Fruit fly (Drosophila melanogaster): Measurements from ENCODE around the gene CG4502.

The CG4502 gene

DNA sequence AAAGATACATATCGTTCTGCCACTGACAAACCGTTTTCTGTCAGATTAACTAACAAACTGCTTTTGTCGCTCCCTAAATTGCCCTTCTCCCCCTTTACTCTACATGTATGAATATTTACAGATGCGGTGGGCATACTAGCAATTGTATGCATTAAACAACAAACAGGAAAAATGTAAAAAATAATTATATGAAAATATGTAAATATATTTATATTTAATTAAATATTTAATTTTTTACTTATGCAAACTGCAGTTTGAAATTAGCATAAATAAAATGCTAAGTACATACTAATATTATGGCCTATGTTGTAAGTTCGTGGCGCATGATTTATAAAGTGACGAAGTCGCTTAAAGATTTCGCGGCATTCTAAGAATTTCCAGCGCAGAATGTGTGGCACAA is 53.3 kb downstream of the CG4502 start (continued):
- TF ChIP-seq Dip3 (GFP tag; optimal IDR thresholded peaks at IDR 0.05), result no peak
- TF ChIP-seq az2 (GFP tag; optimal IDR thresholded peaks at IDR 0.05), result peak; percentile 18
- no peak for TF ChIP-seq CG14667 (GFP tag; IDR thresholded peaks at IDR 0.05)
- TF ChIP-seq Doc3 (GFP tag; IDR thresholded peaks at IDR 0.05; ENCODE audit: partially characterized antibody), result no peak
- no peak for TF ChIP-seq CG1603 (tag; optimal IDR thresholded peaks at IDR 0.05)
- no peak for TF ChIP-seq vnd (GFP tag; IDR thresholded peaks at IDR 0.05; ENCODE audit: partially characterized antibody)
- TF ChIP-seq Asciz (GFP tag; optimal IDR thresholded peaks at IDR 0.05), result peak; percentile 7
- no peak for TF ChIP-seq CG18599 (GFP tag; optimal IDR thresholded peaks at IDR 0.05)
- TF ChIP-seq hkb (optimal IDR thresholded peaks at IDR 0.05), result no peak
- TF ChIP-seq hkb (GFP tag; IDR thresholded peaks at IDR 0.05), result peak; percentile 61; the same call in 1 of the 2 replicates
- peak; percentile 27 for TF ChIP-seq Vsx1 (GFP tag; optimal IDR thresholded peaks at IDR 0.05)
- no peak for TF ChIP-seq CG8281 (tag; optimal IDR thresholded peaks at IDR 0.05)
- no peak for TF ChIP-seq CG12744 (GFP tag; optimal IDR thresholded peaks at IDR 0.05)
- TF ChIP-seq pb (GFP tag; optimal IDR thresholded peaks at IDR 0.05), result no peak
- no peak for TF ChIP-seq Sry-β (GFP tag; optimal IDR thresholded peaks at IDR 0.05)
- TF ChIP-seq CG4820 (GFP tag; optimal IDR thresholded peaks at IDR 0.05), result peak; percentile 22
- no peak for TF ChIP-seq C15 (GFP tag; IDR thresholded peaks at IDR 0.05)
- no peak for TF ChIP-seq YL-1 (GFP tag; optimal IDR thresholded peaks at IDR 0.05)
- peak; percentile 20 for TF ChIP-seq Med (GFP tag)
- TF ChIP-seq psq (GFP tag; optimal IDR thresholded peaks at IDR 0.05), result no peak
- TF ChIP-seq wek (GFP tag; optimal IDR thresholded peaks at IDR 0.05), result no peak
- no peak for TF ChIP-seq pita (GFP tag; optimal IDR thresholded peaks at IDR 0.05)
- no peak for TF ChIP-seq hbn (GFP tag; IDR thresholded peaks at IDR 0.05; ENCODE audit: partially characterized antibody)
- TF ChIP-seq CG16779 (GFP tag; IDR thresholded peaks at IDR 0.05), result no peak
- TF ChIP-seq tgo (GFP tag; IDR thresholded peaks at IDR 0.05), result peak; percentile 62
- TF ChIP-seq aop (GFP tag; IDR thresholded peaks at IDR 0.05), result no peak
- TF ChIP-seq hth (optimal IDR thresholded peaks at IDR 0.05), result no peak
- TF ChIP-seq tup (GFP tag; optimal IDR thresholded peaks at IDR 0.05), result no peak
- no peak for TF ChIP-seq CG9609 (GFP tag; optimal IDR thresholded peaks at IDR 0.05)
- TF ChIP-seq nmo (GFP tag; optimal IDR thresholded peaks at IDR 0.05), result peak; percentile 77
- TF ChIP-seq peb (GFP tag; IDR thresholded peaks at IDR 0.05), result no peak
- no peak for TF ChIP-seq CG8359 (GFP tag; optimal IDR thresholded peaks at IDR 0.05; ENCODE audit: borderline replicate concordance)
- TF ChIP-seq NFAT (GFP tag; IDR thresholded peaks at IDR 0.05), result no peak
- no peak for TF ChIP-seq slou (GFP tag; optimal IDR thresholded peaks at IDR 0.05)
- no peak for TF ChIP-seq NK7.1 (GFP tag; optimal IDR thresholded peaks at IDR 0.05)
- no peak for TF ChIP-seq Dp (GFP tag; optimal IDR thresholded peaks at IDR 0.05)
- TF ChIP-seq bab2 (GFP tag; optimal IDR thresholded peaks at IDR 0.05), result no peak
- TF ChIP-seq CG2129 (GFP tag; IDR thresholded peaks at IDR 0.05; ENCODE audit: partially characterized antibody), result no peak
- TF ChIP-seq Mrtf (GFP tag; IDR thresholded peaks at IDR 0.05), result no peak
- no peak for TF ChIP-seq CG2120 (GFP tag; optimal IDR thresholded peaks at IDR 0.05)
- TF ChIP-seq gce (GFP tag; IDR thresholded peaks at IDR 0.05), result 0 out of 3 replicates have a peak, but pooled peaks have one; percentile 37
- TF ChIP-seq Myb (GFP tag; optimal IDR thresholded peaks at IDR 0.05), result no peak
- TF ChIP-seq CG34422 (GFP tag; IDR thresholded peaks at IDR 0.05), result 0 out of 3 replicates have a peak, but pooled peaks have one; percentile 24
- no peak for TF ChIP-seq CG3065 (GFP tag; optimal IDR thresholded peaks at IDR 0.05)
- TF ChIP-seq Mad (GFP tag; optimal IDR thresholded peaks at IDR 0.05), result no peak
- no peak for TF ChIP-seq CG10274 (GFP tag; optimal IDR thresholded peaks at IDR 0.05)
- TF ChIP-seq gcm2 (GFP tag; optimal IDR thresholded peaks at IDR 0.05), result no peak
- peak; percentile 49; the same call in 1 of the 2 replicates for TF ChIP-seq ara (GFP tag; IDR thresholded peaks at IDR 0.05)
- TF ChIP-seq ci (GFP tag; IDR thresholded peaks at IDR 0.05), result peak; percentile 72
- TF ChIP-seq CG7786 (GFP tag; optimal IDR thresholded peaks at IDR 0.05), result no peak
- TF ChIP-seq onecut (GFP tag; IDR thresholded peaks at IDR 0.05), result no peak
- peak; percentile 6 for TF ChIP-seq Xbp1 (GFP tag; optimal IDR thresholded peaks at IDR 0.05)
